Worm (Caenorhabditis elegans): Measurements from ENCODE around the gene K07E3.9.

K07E3.9 gene

DNA sequence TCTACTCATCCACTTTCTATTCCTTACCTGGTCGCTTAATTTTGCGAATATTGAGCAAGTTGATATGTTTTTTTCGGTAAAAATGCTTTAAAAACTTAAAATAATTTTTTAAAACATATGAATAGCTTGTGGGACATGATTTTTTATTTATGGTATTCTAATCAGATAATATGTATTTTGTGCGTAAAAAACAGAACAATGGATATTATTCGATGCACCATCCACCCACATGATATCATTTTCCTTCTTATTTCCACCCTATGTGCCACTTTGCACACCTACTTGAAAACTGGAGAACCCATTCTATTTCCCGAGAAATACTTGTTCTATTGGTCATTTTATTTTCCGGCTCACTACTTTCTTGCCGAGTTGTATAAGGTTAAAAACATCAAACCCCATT is 40.8 kb upstream of the K07E3.9 start, which contains the start of gene C18A11.2:
TSS of gene C18A11.2 (plus strand) at position 301 of the 400 bp plus-strand sequence.
- TF ChIP-seq sdz-38 (tag; optimal IDR thresholded peaks at IDR 0.05) (no peak), Y95B8A.8 (GFP tag; IDR thresholded peaks at IDR 0.05) (no peak), hmg-1.2 (GFP tag; IDR thresholded peaks at IDR 0.05) (no peak), nfyb-1 (GFP tag; IDR thresholded peaks at IDR 0.05) (no peak), efl-1 (GFP tag; optimal IDR thresholded peaks at IDR 0.05) (no peak), D2030.7 (GFP tag; IDR thresholded peaks at IDR 0.05) (no peak)

DNA sequence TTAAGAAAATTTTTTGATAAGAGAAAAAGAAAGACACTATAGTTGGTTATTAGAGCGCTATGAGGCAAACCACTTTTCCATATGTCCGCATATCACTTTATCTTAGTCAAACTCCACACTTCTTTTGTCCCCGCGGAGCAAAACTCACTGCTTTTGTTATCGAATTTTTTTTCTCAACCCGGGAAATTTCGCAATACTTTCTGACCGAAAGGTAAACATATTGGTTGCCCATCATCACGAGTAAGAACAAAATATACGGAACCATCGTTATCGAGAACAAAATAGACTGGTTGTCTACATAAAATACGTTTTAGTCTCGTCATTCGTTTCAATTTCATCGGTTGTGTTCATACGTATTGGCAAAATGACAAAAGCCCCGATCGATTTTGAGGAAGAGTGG is 38.7 kb upstream of the K07E3.9 start, which contains the start of gene C18A11.1:
TSS of gene C18A11.1 (plus strand) at position 36 of the 400 bp plus-strand sequence.
- TF ChIP-seq nhr-80 (tag; optimal IDR thresholded peaks at IDR 0.05) (peak; percentile 82), cebp-1 (GFP tag; IDR thresholded peaks at IDR 0.05) (peak; percentile 97), cebp-1 (tag; optimal IDR thresholded peaks at IDR 0.05) (peak; percentile 98), ceh-100 (GFP tag; IDR thresholded peaks at IDR 0.05) (no peak), attf-5 (GFP tag; optimal IDR thresholded peaks at IDR 0.05) (peak; percentile 36), ztf-22 (GFP tag; optimal IDR thresholded peaks at IDR 0.05) (peak; percentile 37), pha-4 (tag; optimal IDR thresholded peaks at IDR 0.05) (peak; percentile 90)

DNA sequence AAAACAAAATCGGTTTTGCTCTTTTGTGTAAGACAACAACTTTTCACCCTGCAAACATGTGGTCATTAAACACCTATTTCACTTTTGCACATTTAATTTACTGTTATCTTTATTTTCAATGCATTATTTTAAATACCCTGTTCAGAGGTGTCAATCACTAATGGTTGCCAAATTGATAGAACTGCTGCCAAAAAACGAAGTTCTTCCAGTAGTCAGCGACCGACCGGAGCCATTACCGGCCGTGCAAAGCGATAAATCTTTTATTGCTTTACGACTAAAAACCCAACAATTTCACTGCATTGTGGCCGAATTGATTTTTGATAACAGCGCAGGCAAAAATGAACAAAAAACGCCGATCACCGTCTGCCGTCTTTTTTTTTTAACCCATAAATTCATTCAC is 33.5 kb upstream of the K07E3.9 start:
- no peak for TF ChIP-seq ekl-4 (GFP tag; IDR thresholded peaks at IDR 0.05)
- no peak for TF ChIP-seq let-526 (GFP tag; IDR thresholded peaks at IDR 0.05)
- no peak for TF ChIP-seq dpl-1 (GFP tag; optimal IDR thresholded peaks at IDR 0.05)
- peak; percentile 80 for TF ChIP-seq nhr-80 (tag; optimal IDR thresholded peaks at IDR 0.05)

DNA sequence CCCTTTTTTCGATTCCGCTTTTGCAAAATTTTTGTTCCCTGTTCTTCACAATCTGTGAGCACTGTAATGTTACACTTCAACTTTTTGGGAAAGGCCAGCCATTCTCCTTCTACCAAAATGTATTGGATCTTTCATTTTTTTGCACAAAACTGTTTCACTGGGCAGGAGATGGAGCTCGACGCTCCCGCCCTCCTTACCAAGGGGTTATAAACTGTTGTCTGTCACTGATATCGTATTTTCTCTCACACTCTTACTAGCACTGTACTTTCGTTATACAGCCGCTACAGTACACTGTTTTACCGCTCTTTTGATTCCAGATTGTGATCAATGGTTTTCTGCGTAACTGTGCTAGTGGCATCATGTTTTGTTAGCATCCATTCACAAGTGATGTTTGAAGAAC is 30.3 kb upstream of the K07E3.9 start, which contains the start of gene C46F2.1:
TSS of gene C46F2.1 (plus strand) at position 301 of the 400 bp plus-strand sequence.
- no peak for TF ChIP-seq madf-8 (GFP tag; conservative IDR thresholded peaks at IDR 0.05)
- TF ChIP-seq hmg-20 (GFP tag; IDR thresholded peaks at IDR 0.05), result no peak
- TF ChIP-seq F57A8.1 (GFP tag; optimal IDR thresholded peaks at IDR 0.05), result no peak
- TF ChIP-seq dox-1 (GFP tag; IDR thresholded peaks at IDR 0.05), result no peak
- no peak for TF ChIP-seq unc-62 (GFP tag; optimal IDR thresholded peaks at IDR 0.05)
- no peak for TF ChIP-seq ceh-40 (GFP tag; IDR thresholded peaks at IDR 0.05)
- TF ChIP-seq lin-35 (GFP tag; optimal IDR thresholded peaks at IDR 0.05), result no peak
- TF ChIP-seq Y67H2A.10 (GFP tag; conservative IDR thresholded peaks at IDR 0.05), result no peak
- TF ChIP-seq dpff-1 (tag; optimal IDR thresholded peaks at IDR 0.05), result no peak
- no peak for TF ChIP-seq aptf-3 (GFP tag; IDR thresholded peaks at IDR 0.05)
- TF ChIP-seq snpc-1.3 (tag; optimal IDR thresholded peaks at IDR 0.05; ENCODE audit: insufficient read depth), result no peak
- TF ChIP-seq ztf-28 (GFP tag; IDR thresholded peaks at IDR 0.05), result no peak
- no peak for TF ChIP-seq ama-1 (optimal IDR thresholded peaks at IDR 0.05)
- TF ChIP-seq ama-1 (GFP tag; optimal IDR thresholded peaks at IDR 0.05), result no peak
- TF ChIP-seq egl-18 (GFP tag; IDR thresholded peaks at IDR 0.05), result no peak
- TF ChIP-seq hsf-1 (GFP tag; IDR thresholded peaks at IDR 0.05), result no peak
- TF ChIP-seq nhr-90 (tag; optimal IDR thresholded peaks at IDR 0.05), result no peak
- TF ChIP-seq zfh-2 (GFP tag; conservative IDR thresholded peaks at IDR 0.05), result no peak
- TF ChIP-seq sdz-38 (tag; optimal IDR thresholded peaks at IDR 0.05), result no peak
- TF ChIP-seq F10E7.11 (tag; optimal IDR thresholded peaks at IDR 0.05), result no peak

Measured in whole organism, young adult.